Worm (Caenorhabditis elegans): ENCODE results near the gene ZK637.4.

The ZK637.4 gene

DNA sequence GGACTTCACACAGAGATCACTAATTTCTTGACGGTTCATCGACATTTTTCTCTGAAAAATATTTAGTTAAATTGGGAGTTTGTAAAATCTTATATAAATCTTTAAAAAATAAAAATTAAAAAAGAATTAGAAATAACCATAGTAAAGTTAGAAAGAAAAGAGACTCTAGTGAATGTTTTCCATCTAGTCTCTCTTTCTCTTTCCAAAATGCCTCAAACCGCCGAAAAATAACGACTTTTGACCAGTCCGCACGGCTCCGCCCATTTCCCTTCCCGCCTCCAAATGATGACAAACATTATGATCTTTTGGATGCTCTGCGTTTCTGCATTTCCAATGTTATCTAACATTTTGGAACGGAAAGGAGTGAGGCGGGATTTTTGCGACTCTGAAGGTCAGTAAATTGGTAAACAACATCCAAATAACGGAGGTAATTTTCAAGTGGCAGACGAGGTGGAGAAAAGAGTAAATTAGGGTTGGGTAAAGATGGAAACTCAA is 29.7 kb downstream of the ZK637.4 start, which contains the start of gene glb-1:
glb-1 (minus strand) TSS at position 51 of the 495 bp plus-strand sequence.
- no peak for TF ChIP-seq ham-2 (GFP tag; optimal IDR thresholded peaks at IDR 0.05)
- TF ChIP-seq cnd-1 (tag; optimal IDR thresholded peaks at IDR 0.05), result no peak
- no peak for TF ChIP-seq mls-2 (tag; optimal IDR thresholded peaks at IDR 0.05)
- no peak for TF ChIP-seq flh-1 (GFP tag; optimal IDR thresholded peaks at IDR 0.05)
- no peak for TF ChIP-seq nhr-28 (tag; optimal IDR thresholded peaks at IDR 0.05)
- TF ChIP-seq pha-4 (tag; optimal IDR thresholded peaks at IDR 0.05), result no peak
- TF ChIP-seq unc-39 (tag; optimal IDR thresholded peaks at IDR 0.05), result no peak
- no peak for TF ChIP-seq nhr-12 (tag; optimal IDR thresholded peaks at IDR 0.05)
- TF ChIP-seq elt-3 (tag; optimal IDR thresholded peaks at IDR 0.05), result no peak
- TF ChIP-seq ces-1 (GFP tag; optimal IDR thresholded peaks at IDR 0.05), result no peak
- TF ChIP-seq M03D4.4 (tag; optimal IDR thresholded peaks at IDR 0.05), result no peak
- TF ChIP-seq unc-62 (GFP tag; optimal IDR thresholded peaks at IDR 0.05), result no peak

DNA sequence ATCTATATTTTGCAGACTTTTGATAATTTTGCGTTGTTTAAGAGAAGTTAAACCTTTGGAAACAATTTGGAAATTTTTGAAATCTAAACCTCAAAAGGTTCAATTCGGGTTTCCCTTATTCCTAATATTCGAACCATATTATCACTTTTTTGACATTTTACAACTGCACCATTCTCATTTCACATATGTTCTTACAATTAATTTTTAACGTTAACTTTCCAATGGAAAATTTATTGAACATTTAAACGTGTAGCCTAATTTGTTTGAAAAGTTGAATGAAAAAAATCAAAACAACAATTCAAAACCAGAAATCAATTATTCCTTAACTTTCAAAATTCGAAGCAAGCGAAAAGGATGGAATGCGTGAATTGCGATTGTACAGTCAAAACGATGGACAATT is 30.4 kb downstream of the ZK637.4 start, which contains the start of gene ZK637.12:
ZK637.12 (plus strand) TSS at position 301 of the 400 bp plus-strand sequence.
- TF ChIP-seq mls-2 (tag; optimal IDR thresholded peaks at IDR 0.05) (no peak), elt-3 (tag; optimal IDR thresholded peaks at IDR 0.05) (no peak), ceh-43 (GFP tag; optimal IDR thresholded peaks at IDR 0.05) (no peak), hlh-1 (tag; optimal IDR thresholded peaks at IDR 0.05) (no peak), zip-8 (tag; optimal IDR thresholded peaks at IDR 0.05) (no peak), elt-1 (tag; optimal IDR thresholded peaks at IDR 0.05; ENCODE audit: borderline replicate concordance, insufficient read depth) (no peak), mab-5 (tag; optimal IDR thresholded peaks at IDR 0.05) (no peak), lin-13 (tag; optimal IDR thresholded peaks at IDR 0.05) (no peak), nhr-12 (tag; optimal IDR thresholded peaks at IDR 0.05) (no peak), sem-2 (GFP tag; optimal IDR thresholded peaks at IDR 0.05) (no peak), ztf-11 (tag; optimal IDR thresholded peaks at IDR 0.05) (no peak), ham-2 (GFP tag; optimal IDR thresholded peaks at IDR 0.05) (no peak)

DNA sequence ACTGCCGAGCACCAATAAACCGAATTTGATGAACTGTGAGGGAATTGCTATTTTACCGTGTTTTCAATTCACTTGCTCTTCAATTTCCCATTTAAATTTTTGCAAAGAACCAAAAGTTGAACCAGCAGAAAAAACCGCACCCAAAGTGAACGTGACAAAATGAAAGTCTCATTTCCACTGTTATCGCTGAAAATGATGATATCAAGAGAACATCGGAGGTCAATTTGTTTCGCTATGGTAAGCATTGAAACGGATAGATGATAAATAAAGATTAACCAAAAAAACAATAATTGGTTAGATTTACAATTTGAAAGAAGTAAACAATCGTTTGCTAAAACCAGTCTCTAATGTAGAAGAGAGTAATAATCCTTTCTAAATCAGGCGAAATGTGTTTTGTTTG is 32.0 kb downstream of the ZK637.4 start:
- TF ChIP-seq ceh-43 (GFP tag; optimal IDR thresholded peaks at IDR 0.05) (no peak), elt-1 (tag; optimal IDR thresholded peaks at IDR 0.05; ENCODE audit: borderline replicate concordance, insufficient read depth) (no peak), ceh-39 (tag; optimal IDR thresholded peaks at IDR 0.05) (no peak), unc-62 (GFP tag; optimal IDR thresholded peaks at IDR 0.05) (no peak), pha-4 (tag; optimal IDR thresholded peaks at IDR 0.05) (no peak), blmp-1 (tag; optimal IDR thresholded peaks at IDR 0.05) (no peak), nhr-12 (tag; optimal IDR thresholded peaks at IDR 0.05) (no peak), cnd-1 (tag; optimal IDR thresholded peaks at IDR 0.05) (no peak), ztf-11 (tag; optimal IDR thresholded peaks at IDR 0.05) (no peak), ceh-83 (GFP tag; optimal IDR thresholded peaks at IDR 0.05) (no peak), lin-32 (GFP tag; optimal IDR thresholded peaks at IDR 0.05) (no peak), elt-3 (tag; optimal IDR thresholded peaks at IDR 0.05) (no peak), flh-1 (GFP tag; optimal IDR thresholded peaks at IDR 0.05) (no peak), zip-8 (tag; optimal IDR thresholded peaks at IDR 0.05) (no peak), drap-1 (GFP tag; optimal IDR thresholded peaks at IDR 0.05) (no peak), tbx-8 (GFP tag; optimal IDR thresholded peaks at IDR 0.05) (no peak), sem-2 (GFP tag; optimal IDR thresholded peaks at IDR 0.05) (no peak)

DNA sequence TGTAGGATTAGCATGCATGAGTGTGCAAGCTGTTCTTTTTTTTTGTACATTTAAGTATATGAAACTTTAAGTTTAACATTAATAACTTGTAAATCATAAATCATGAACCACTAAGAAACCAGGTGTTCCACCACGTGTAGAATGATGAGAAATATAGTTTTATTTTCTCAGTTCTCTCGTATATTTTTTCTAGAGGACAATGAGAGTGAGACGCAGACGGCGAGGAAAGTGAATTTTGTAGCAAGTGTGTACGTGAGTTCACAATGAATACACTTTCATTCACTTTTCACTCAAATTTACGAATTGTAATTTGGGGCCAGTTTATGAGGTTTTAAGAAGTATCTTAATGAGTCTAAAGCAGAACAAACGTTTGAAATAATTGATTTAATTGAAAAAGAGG is 32.9 kb downstream of the ZK637.4 start:
- TF ChIP-seq mab-5 (tag; optimal IDR thresholded peaks at IDR 0.05) (peak; percentile 50), ceh-83 (GFP tag; optimal IDR thresholded peaks at IDR 0.05) (no peak)

DNA sequence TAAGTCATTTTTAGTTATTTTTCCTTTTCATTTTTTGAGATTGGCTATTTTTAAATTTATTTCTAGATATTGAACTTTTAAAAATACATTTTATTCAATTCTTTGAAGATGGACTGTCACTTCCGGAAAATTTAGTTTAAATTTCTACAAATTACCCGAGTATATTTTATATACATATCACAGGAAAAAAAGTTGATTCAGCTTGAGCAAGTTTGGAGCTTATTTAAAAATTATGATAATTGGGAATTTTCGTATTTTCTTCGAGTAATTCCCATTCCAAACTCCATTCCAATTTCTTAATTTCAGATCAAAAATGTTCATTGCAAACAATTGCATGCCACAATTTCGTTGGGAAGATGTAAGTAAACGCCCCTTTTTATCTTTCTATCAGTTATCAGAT is 36.2 kb downstream of the ZK637.4 start, which contains the start of gene arrd-15:
arrd-15 (plus strand) TSS at position 301 of the 400 bp plus-strand sequence.
- no peak for TF ChIP-seq pha-4 (tag; optimal IDR thresholded peaks at IDR 0.05)
- TF ChIP-seq ztf-11 (tag; optimal IDR thresholded peaks at IDR 0.05), result no peak
- no peak for TF ChIP-seq cnd-1 (tag; optimal IDR thresholded peaks at IDR 0.05)

DNA sequence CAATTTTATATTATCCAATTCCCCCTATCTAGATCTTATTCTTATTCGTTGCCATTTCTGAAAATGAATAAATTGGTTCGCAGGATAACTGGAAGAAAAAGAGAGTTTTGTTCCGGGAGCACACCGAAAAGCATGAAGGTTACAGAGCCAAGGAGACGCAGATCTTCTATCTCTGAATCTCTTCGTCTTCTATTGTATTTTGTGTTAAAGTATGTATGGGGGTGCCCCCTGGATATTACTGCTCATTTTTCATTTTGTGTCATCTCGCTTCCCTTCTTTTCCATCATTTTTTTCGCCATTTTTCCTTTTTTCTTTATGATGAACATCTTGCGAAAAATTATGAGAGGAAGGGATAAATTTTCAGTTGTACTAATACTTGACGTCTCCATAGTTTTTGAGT is 40.1 kb downstream of the ZK637.4 start:
- no peak for TF ChIP-seq nhr-12 (tag; optimal IDR thresholded peaks at IDR 0.05)
- TF ChIP-seq ham-2 (GFP tag; optimal IDR thresholded peaks at IDR 0.05), result no peak
- no peak for TF ChIP-seq drap-1 (GFP tag; optimal IDR thresholded peaks at IDR 0.05)
- no peak for TF ChIP-seq bed-3 (GFP tag; optimal IDR thresholded peaks at IDR 0.05)
- no peak for TF ChIP-seq tbx-8 (GFP tag; optimal IDR thresholded peaks at IDR 0.05)
- TF ChIP-seq mls-2 (tag; optimal IDR thresholded peaks at IDR 0.05), result no peak
- no peak for TF ChIP-seq flh-1 (GFP tag; optimal IDR thresholded peaks at IDR 0.05)
- no peak for TF ChIP-seq nhr-28 (tag; optimal IDR thresholded peaks at IDR 0.05)
- TF ChIP-seq nhr-76 (tag; optimal IDR thresholded peaks at IDR 0.05), result no peak
- no peak for TF ChIP-seq mep-1 (tag; optimal IDR thresholded peaks at IDR 0.05)
- TF ChIP-seq blmp-1 (tag; optimal IDR thresholded peaks at IDR 0.05), result no peak
- no peak for TF ChIP-seq pha-4 (tag; optimal IDR thresholded peaks at IDR 0.05)
- TF ChIP-seq ces-1 (GFP tag; optimal IDR thresholded peaks at IDR 0.05), result no peak
- TF ChIP-seq zip-8 (tag; optimal IDR thresholded peaks at IDR 0.05), result no peak
- TF ChIP-seq elt-1 (tag; optimal IDR thresholded peaks at IDR 0.05; ENCODE audit: borderline replicate concordance, insufficient read depth), result no peak
- no peak for TF ChIP-seq sptf-1 (tag; optimal IDR thresholded peaks at IDR 0.05)
- TF ChIP-seq cnd-1 (tag; optimal IDR thresholded peaks at IDR 0.05), result no peak
- TF ChIP-seq unc-39 (tag; optimal IDR thresholded peaks at IDR 0.05), result no peak
- no peak for TF ChIP-seq nhr-237 (tag; optimal IDR thresholded peaks at IDR 0.05)

Data from whole organism, mixed stage, embryonic.